Fruit fly (Drosophila melanogaster): ENCODE data around the gene CG3285.

Gene CG3285

DNA sequence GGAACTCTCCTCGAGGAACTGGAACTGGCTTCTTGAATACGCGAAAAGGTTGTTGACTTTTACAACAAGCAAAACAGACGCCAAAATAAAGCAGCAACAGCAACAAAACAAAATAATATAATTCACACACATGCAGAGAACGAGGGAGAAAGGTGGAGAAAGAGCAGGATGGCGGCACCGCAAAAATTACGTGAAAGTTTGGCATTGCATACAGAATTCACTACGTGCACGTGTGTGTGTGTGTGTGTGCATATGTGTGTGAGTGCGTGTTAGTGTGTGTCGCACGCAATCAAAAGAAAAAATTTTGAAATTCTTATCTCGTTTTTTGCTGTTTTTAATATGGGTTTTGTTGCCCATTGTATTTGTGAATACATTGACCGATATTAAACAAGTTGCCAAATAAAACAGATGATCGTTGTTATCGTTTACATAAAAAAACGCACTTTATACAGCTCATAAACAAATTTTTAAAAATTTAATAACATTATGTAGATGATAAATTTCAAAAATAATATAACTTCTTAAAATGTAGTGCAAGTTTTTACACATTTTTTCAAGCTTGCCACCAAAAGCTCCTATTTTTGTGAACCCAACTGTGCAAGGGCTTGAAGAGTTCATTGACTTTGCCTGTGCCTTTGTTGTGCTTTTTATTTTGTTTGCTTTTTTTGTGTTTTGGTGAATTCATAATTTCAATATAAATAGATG lies 10.7 kb downstream of the CG3285 start (continued):
- TF ChIP-seq CG4360 (GFP tag; IDR thresholded peaks at IDR 0.05) (no peak), fd3F (GFP tag; optimal IDR thresholded peaks at IDR 0.05) (no peak), vnd (GFP tag; IDR thresholded peaks at IDR 0.05; ENCODE audit: partially characterized antibody) (no peak), Dref (GFP tag; IDR thresholded peaks at IDR 0.05) (no peak), Gug (GFP tag; IDR thresholded peaks at IDR 0.05) (no peak), Fer2 (tag; optimal IDR thresholded peaks at IDR 0.05) (no peak), CG34224 (GFP tag; IDR thresholded peaks at IDR 0.05; ENCODE audit: partially characterized antibody) (no peak), E2f1 (GFP tag; IDR thresholded peaks at IDR 0.05) (no peak), Doc2 (GFP tag; IDR thresholded peaks at IDR 0.05) (no peak), Adf1 (GFP tag; IDR thresholded peaks at IDR 0.05) (no peak), p53 (GFP tag; optimal IDR thresholded peaks at IDR 0.05) (no peak), CG33213 (GFP tag; optimal IDR thresholded peaks at IDR 0.05) (no peak), CG17568 (GFP tag; optimal IDR thresholded peaks at IDR 0.05) (no peak), sim (GFP tag; IDR thresholded peaks at IDR 0.05) (no peak), sima (GFP tag; optimal IDR thresholded peaks at IDR 0.05) (no peak), grau (tag; optimal IDR thresholded peaks at IDR 0.05) (peak; percentile 10), CG10321 (GFP tag; IDR thresholded peaks at IDR 0.05) (no peak), da (GFP tag; optimal IDR thresholded peaks at IDR 0.05) (no peak), pros (GFP tag; optimal IDR thresholded peaks at IDR 0.05) (no peak), toy (GFP tag; IDR thresholded peaks at IDR 0.05) (no peak), Sry-β (GFP tag; optimal IDR thresholded peaks at IDR 0.05) (no peak), HLH54F (GFP tag; optimal IDR thresholded peaks at IDR 0.05) (no peak), CG7372 (GFP tag; IDR thresholded peaks at IDR 0.05) (no peak), Bteb2 (GFP tag; optimal IDR thresholded peaks at IDR 0.05) (no peak), CG9727 (GFP tag; optimal IDR thresholded peaks at IDR 0.05) (no peak), Nf-YC (tag; optimal IDR thresholded peaks at IDR 0.05) (no peak), ems (GFP tag; optimal IDR thresholded peaks at IDR 0.05) (no peak), slou (GFP tag; optimal IDR thresholded peaks at IDR 0.05) (no peak), CG17186 (GFP tag; optimal IDR thresholded peaks at IDR 0.05) (no peak), Dp (GFP tag; optimal IDR thresholded peaks at IDR 0.05) (no peak), CG13287 (GFP tag; IDR thresholded peaks at IDR 0.05; ENCODE audit: partially characterized antibody) (no peak), lov (optimal IDR thresholded peaks at IDR 0.05) (no peak), lov (GFP tag; IDR thresholded peaks at IDR 0.05) (no peak), CG13424 (tag; optimal IDR thresholded peaks at IDR 0.05) (no peak), CG7556 (GFP tag; optimal IDR thresholded peaks at IDR 0.05) (no peak), CG15514 (GFP tag; optimal IDR thresholded peaks at IDR 0.05) (no peak), PHDP (tag; optimal IDR thresholded peaks at IDR 0.05) (peak; percentile 48), CG8089 (GFP tag; optimal IDR thresholded peaks at IDR 0.05) (no peak), CG7839 (tag; optimal IDR thresholded peaks at IDR 0.05) (peak; percentile 44), bigmax (GFP tag; optimal IDR thresholded peaks at IDR 0.05) (no peak), twi (tag; optimal IDR thresholded peaks at IDR 0.05) (no peak), Hmr (GFP tag; optimal IDR thresholded peaks at IDR 0.05) (no peak), Xrp1 (GFP tag; IDR thresholded peaks at IDR 0.05) (0 out of 2 replicates have a peak, but pooled peaks have one; percentile 17), scrt (GFP tag; optimal IDR thresholded peaks at IDR 0.05) (no peak), cwo (GFP tag; optimal IDR thresholded peaks at IDR 0.05) (no peak), chif (GFP tag; optimal IDR thresholded peaks at IDR 0.05) (no peak), ac (GFP tag; optimal IDR thresholded peaks at IDR 0.05) (no peak), CG30431 (GFP tag; optimal IDR thresholded peaks at IDR 0.05) (no peak), CkIIα-i1 (GFP tag; IDR thresholded peaks at IDR 0.05) (no peak), esg (GFP tag; conservative IDR thresholded peaks at IDR 0.05) (no peak), vvl (GFP tag; IDR thresholded peaks at IDR 0.05) (no peak)

Data from whole organism, embryonic.